Worm (Caenorhabditis elegans) whole organism, L2 larva: ENCODE measurements around the gene let-754.

Source experiments
- C34F6.9 ChIP-seq: fragments of 150-350 bp; optimal IDR thresholded peaks from 2 replicates; lab custom pipeline; 2014; ENCODE audit warnings: missing biosample characterization, missing genetic modification characterization
- F13H6.1 ChIP-seq: sonication (generic microtip); optimal IDR thresholded peaks from 2 replicates; lab custom pipeline; 2016; ENCODE audit warnings: missing genetic modification characterization, missing compliant biosample characterization
- ZK546.5 ChIP-seq: sonication (generic microtip); optimal IDR thresholded peaks from 2 replicates; lab custom pipeline; 2017; ENCODE audit warnings: missing biosample characterization, missing genetic modification characterization
- alr-1 ChIP-seq: fragments of 150-350 bp; optimal IDR thresholded peaks from 2 replicates; lab custom pipeline; 2014; ENCODE audit warnings: missing biosample characterization, missing genetic modification characterization
- aly-2 ChIP-seq: fragments of 150-350 bp; optimal IDR thresholded peaks from 2 replicates; lab custom pipeline; 2014; ENCODE audit warnings: missing biosample characterization, missing genetic modification characterization
- elt-1 ChIP-seq: fragments of 150-350 bp; optimal IDR thresholded peaks from 2 replicates; lab custom pipeline; 2014; ENCODE audit warnings: missing biosample characterization, missing genetic modification characterization
- lin-11 ChIP-seq: fragments of 150-350 bp; sonication (generic microtip); optimal IDR thresholded peaks from 2 replicates; lab custom pipeline; 2014; ENCODE audit warnings: missing biosample characterization, missing genetic modification characterization, inconsistent platforms, mixed read lengths
- lin-13 ChIP-seq: fragments of 150-350 bp; optimal IDR thresholded peaks from 2 replicates; lab custom pipeline; 2014; ENCODE audit warnings: missing biosample characterization, missing genetic modification reagents, missing genetic modification characterization
- lin-39 ChIP-seq: fragments of 150-350 bp; optimal IDR thresholded peaks from 2 replicates; lab custom pipeline; 2014; ENCODE audit warnings: missing biosample characterization, missing genetic modification reagents, missing genetic modification characterization
- mbf-1 ChIP-seq: sonication (generic microtip); optimal IDR thresholded peaks from 2 replicates; lab custom pipeline; 2017; ENCODE audit warnings: missing biosample characterization, missing genetic modification characterization
- nhr-11 ChIP-seq: fragments of 150-350 bp; optimal IDR thresholded peaks from 2 replicates; lab custom pipeline; 2014; ENCODE audit warnings: missing biosample characterization, missing genetic modification characterization
- nhr-12 ChIP-seq: fragments of 150-350 bp; optimal IDR thresholded peaks from 2 replicates; lab custom pipeline; 2014; ENCODE audit warnings: missing biosample characterization, missing genetic modification characterization
- nhr-21 ChIP-seq: fragments of 150-350 bp; optimal IDR thresholded peaks from 2 replicates; lab custom pipeline; 2014; ENCODE audit warnings: missing biosample characterization, missing genetic modification characterization
- nhr-23 ChIP-seq: fragments of 150-350 bp; optimal IDR thresholded peaks from 2 replicates; lab custom pipeline; 2014; ENCODE audit warnings: missing biosample characterization, missing genetic modification reagents, missing genetic modification characterization
- nhr-25 ChIP-seq: fragments of 150-350 bp; sonication (generic microtip); optimal IDR thresholded peaks from 3 replicates; lab custom pipeline; 2014; ENCODE audit warnings: missing biosample characterization, missing genetic modification characterization
- nhr-6 ChIP-seq: fragments of 150-350 bp; optimal IDR thresholded peaks from 2 replicates; lab custom pipeline; 2014; ENCODE audit warnings: missing biosample characterization, missing genetic modification characterization
- sem-4 ChIP-seq: fragments of 150-350 bp; optimal IDR thresholded peaks from 2 replicates; lab custom pipeline; 2014; ENCODE audit warnings: missing biosample characterization, missing genetic modification reagents, missing genetic modification characterization
- sma-3 ChIP-seq: sonication (generic microtip); optimal IDR thresholded peaks from 2 replicates; lab custom pipeline; 2016; ENCODE audit warnings: missing genetic modification reagents, missing genetic modification characterization, missing compliant biosample characterization
- snpc-4 ChIP-seq: fragments of 150-350 bp; optimal IDR thresholded peaks from 2 replicates; lab custom pipeline; 2014; ENCODE audit warnings: missing biosample characterization, missing genetic modification characterization
- unc-55 ChIP-seq: fragments of 150-350 bp; sonication (generic microtip); optimal IDR thresholded peaks from 3 replicates; lab custom pipeline; 2014; ENCODE audit warnings: missing biosample characterization, missing genetic modification reagents, missing genetic modification characterization
- zag-1 ChIP-seq: fragments of 150-350 bp; optimal IDR thresholded peaks from 2 replicates; lab custom pipeline; 2014; ENCODE audit warnings: missing biosample characterization, missing genetic modification characterization
- ztf-1 ChIP-seq: fragments of 200-800 bp; sonication (Bioruptor generic); conservative IDR thresholded peaks from 2 replicates; pipeline ENCODE4 v1.3.6; 2022; ENCODE audit warnings: missing genetic modification characterization, missing compliant biosample characterization
- ztf-4 ChIP-seq: fragments of 150-350 bp; optimal IDR thresholded peaks from 2 replicates; lab custom pipeline; 2014; ENCODE audit warnings: missing biosample characterization, missing genetic modification characterization

Gene let-754

DNA sequence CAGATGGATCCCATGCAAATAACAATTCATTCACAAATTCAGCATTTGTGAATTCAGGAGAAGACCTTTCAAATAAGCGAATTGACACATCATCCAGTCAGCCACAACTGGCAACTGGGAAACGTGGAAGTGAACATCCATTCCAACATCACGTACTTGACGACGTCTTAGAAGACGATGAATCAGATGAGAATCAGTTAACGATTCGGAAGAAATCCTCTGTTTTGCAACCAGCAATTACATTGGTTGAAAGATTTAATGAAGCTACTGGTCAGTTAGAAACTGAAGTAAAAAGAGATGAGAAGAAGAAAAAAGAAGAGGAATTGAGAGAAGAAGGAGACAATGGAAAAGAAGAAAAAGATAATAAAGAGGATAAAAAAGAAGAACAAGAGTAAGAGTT, 49.7 kb downstream of the let-754 start:
- TF ChIP-seq F13H6.1 (no peak), sem-4 (tag; lab: Kevin White, UChicago) (no peak), nhr-21 (tag; lab: Kevin White, UChicago) (no peak), C34F6.9 (no peak), unc-55 (GFP tag; lab: Kevin White, UChicago) (no peak), lin-13 (no peak), nhr-6 (tag; lab: Kevin White, UChicago) (no peak), mbf-1 (tag; lab: Kevin White, UChicago) (no peak)

DNA sequence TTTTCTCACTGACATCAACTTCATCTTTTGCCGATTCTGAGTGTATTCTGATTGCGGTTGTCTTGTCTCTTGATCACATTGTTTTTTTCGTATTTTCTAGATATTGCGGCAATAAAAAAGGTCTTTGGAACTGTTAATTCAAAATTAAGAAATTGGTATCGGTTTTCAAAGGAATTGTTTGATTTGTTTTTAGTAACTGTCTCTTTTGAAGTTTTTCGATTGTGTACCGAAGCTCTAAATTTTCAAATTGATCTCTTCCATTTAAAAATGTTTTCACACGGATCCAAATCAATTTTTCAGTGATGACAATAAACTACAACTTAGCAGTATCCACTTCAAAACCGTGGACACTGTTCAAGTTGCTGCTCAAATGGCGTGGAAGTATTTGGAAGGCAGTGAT, 52.4 kb downstream of the let-754 start, which contains the start of gene best-24:
Gene best-24 (plus strand): TSS at position 301 of the 400 bp plus-strand sequence.
- no peak for TF ChIP-seq elt-1 (tag; lab: Kevin White, UChicago)
- no peak for TF ChIP-seq zag-1 (tag; lab: Kevin White, UChicago)
- no peak for TF ChIP-seq nhr-11
- no peak for TF ChIP-seq ZK546.5
- no peak for TF ChIP-seq lin-11 (tag; lab: Kevin White, UChicago)
- no peak for TF ChIP-seq nhr-23
- TF ChIP-seq lin-39 (tag; lab: Kevin White, UChicago): no peak
- TF ChIP-seq nhr-25 (tag; lab: Kevin White, UChicago): no peak
- TF ChIP-seq snpc-4 (tag; lab: Kevin White, UChicago): no peak
- TF ChIP-seq mbf-1 (tag; lab: Kevin White, UChicago): no peak
- TF ChIP-seq ztf-1: no peak
- TF ChIP-seq ztf-4: no peak
- no peak for TF ChIP-seq sma-3
- no peak for TF ChIP-seq aly-2 (tag; lab: Kevin White, UChicago)
- no peak for TF ChIP-seq alr-1 (tag; lab: Kevin White, UChicago)
- no peak for TF ChIP-seq nhr-12 (tag; lab: Kevin White, UChicago)
